Worm (Caenorhabditis elegans) whole organism, L4/young adult: ENCODE results near the gene ccep-135.

Source experiments
- dao-5 ChIP-seq: sonication (generic microtip); optimal IDR thresholded peaks from 2 replicates; lab custom pipeline; 2016; ENCODE audit warnings: missing genotype, missing genetic modification characterization, moderate library complexity, missing compliant biosample characterization
- him-1 ChIP-seq: sonication (generic microtip); optimal IDR thresholded peaks from 2 replicates; lab custom pipeline; 2016; ENCODE audit warnings: missing genotype, missing genetic modification reagents, missing genetic modification characterization, missing compliant biosample characterization

DNA sequence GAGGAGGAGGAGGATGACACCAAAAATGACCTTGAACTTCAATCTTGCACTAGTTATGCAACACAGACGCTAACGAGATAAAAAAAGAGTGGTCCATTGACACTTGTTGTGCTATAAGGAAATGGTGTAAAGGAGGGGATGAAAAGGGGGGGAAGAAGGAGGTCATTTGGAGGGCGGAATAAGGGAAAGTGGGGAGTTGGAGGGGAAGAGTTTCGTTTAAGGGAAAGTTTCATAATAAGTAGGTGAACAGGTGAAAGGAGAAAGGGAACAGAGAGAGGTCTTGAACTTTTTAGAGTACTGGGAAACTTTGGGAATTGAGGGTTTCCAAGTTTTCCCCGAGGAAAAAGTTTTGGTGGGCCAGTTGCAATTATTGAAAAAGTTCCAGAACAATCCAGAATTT is 43.8 kb upstream of the ccep-135 start:
- TF ChIP-seq dao-5 (tag; lab: Kevin White, UChicago), result no peak
- no peak for TF ChIP-seq him-1 (tag; lab: Kevin White, UChicago)
